Fruit fly (Drosophila melanogaster) whole organism, embryonic: ENCODE measurements around the gene Rbp.

Source experiments
- Abd-B ChIP-seq: fragments of 200-800 bp; sonication (Bioruptor generic); optimal IDR thresholded peaks from 2 replicates; lab custom pipeline; 2018; ENCODE audit warnings: missing biosample characterization, mild to moderate bottlenecking, missing genetic modification characterization, moderate library complexity
- Asciz ChIP-seq: fragments of 200-800 bp; sonication (Bioruptor generic); optimal IDR thresholded peaks from 2 replicates; lab custom pipeline; 2017; ENCODE audit warnings: missing biosample characterization, mild to moderate bottlenecking, missing genetic modification characterization, missing genetic modification reagents
- Atf-2 ChIP-seq: fragments of 200-800 bp; sonication (Bioruptor generic); optimal IDR thresholded peaks from 2 replicates; lab custom pipeline; 2016; ENCODE audit warnings: missing biosample characterization, missing genetic modification characterization
- BEAF-32 ChIP-seq: fragments of 200-800 bp; sonication (Bioruptor generic); optimal IDR thresholded peaks from 3 replicates; lab custom pipeline; 2017; ENCODE audit warnings: missing biosample characterization, missing genetic modification characterization, mild to moderate bottlenecking, moderate library complexity, missing genetic modification reagents
- CG10543 ChIP-seq: fragments of 200-800 bp; sonication (Bioruptor generic); optimal IDR thresholded peaks from 3 replicates; lab custom pipeline; 2017; ENCODE audit warnings: missing biosample characterization, mild to moderate bottlenecking, missing genetic modification characterization, moderate library complexity
- CG1233 ChIP-seq: fragments of 200-800 bp; sonication (Bioruptor generic); optimal IDR thresholded peaks from 4 replicates; lab custom pipeline; 2018; ENCODE audit warnings: missing biosample characterization, mild to moderate bottlenecking, missing genetic modification characterization
- CG12391 ChIP-seq: fragments of 200-800 bp; sonication (Bioruptor generic); optimal IDR thresholded peaks from 3 replicates; lab custom pipeline; 2018; ENCODE audit warnings: missing biosample characterization, mild to moderate bottlenecking, missing genetic modification characterization, moderate library complexity
- CG12769 ChIP-seq: fragments of 200-800 bp; sonication (Bioruptor generic); optimal IDR thresholded peaks from 2 replicates; lab custom pipeline; 2019; ENCODE audit warnings: missing biosample characterization, mild to moderate bottlenecking, missing genetic modification characterization, moderate library complexity
- CG14710 ChIP-seq: fragments of 200-800 bp; sonication (Bioruptor generic); optimal IDR thresholded peaks from 3 replicates; lab custom pipeline; 2019; ENCODE audit warnings: missing biosample characterization, mild to moderate bottlenecking, missing genetic modification characterization, moderate library complexity
- CG16779 ChIP-seq: fragments of 200-800 bp; sonication (Bioruptor generic); IDR thresholded peaks from 2 replicates; pipeline ENCODE4 v1.3.6; 2022; ENCODE audit warnings: missing biosample characterization, missing genetic modification characterization
- CG18011 ChIP-seq: fragments of 200-800 bp; sonication (Bioruptor generic); optimal IDR thresholded peaks from 2 replicates; lab custom pipeline; 2017; ENCODE audit warnings: missing biosample characterization, missing genetic modification characterization, mild to moderate bottlenecking, moderate library complexity, missing genotype
- CG18476 ChIP-seq: fragments of 200-800 bp; sonication (Bioruptor generic); optimal IDR thresholded peaks from 2 replicates; lab custom pipeline; 2016; ENCODE audit warnings: missing biosample characterization, mild to moderate bottlenecking, missing genetic modification characterization
- CG2116 ChIP-seq: fragments of 200-800 bp; sonication (Bioruptor generic); optimal IDR thresholded peaks from 3 replicates; lab custom pipeline; 2018; ENCODE audit warnings: missing biosample characterization, mild to moderate bottlenecking, missing genetic modification characterization
- CG2129 ChIP-seq: fragments of 200-800 bp; sonication (Bioruptor generic); IDR thresholded peaks from 2 replicates; pipeline ENCODE4 v1.3.6; 2022; ENCODE audit warnings: missing biosample characterization, missing genetic modification characterization; ENCODE audit not compliant: partially characterized antibody
- CG30403 ChIP-seq: fragments of 200-800 bp; sonication (Bioruptor generic); optimal IDR thresholded peaks from 3 replicates; lab custom pipeline; 2016; ENCODE audit warnings: missing biosample characterization, missing genetic modification characterization
- CG32772 ChIP-seq: fragments of 200-800 bp; sonication (Bioruptor generic); IDR thresholded peaks from 2 replicates; pipeline ENCODE4 v1.3.6; 2022; ENCODE audit warnings: missing biosample characterization, missing genetic modification characterization
- CG33213 ChIP-seq: fragments of 200-800 bp; sonication (Bioruptor generic); optimal IDR thresholded peaks from 3 replicates; lab custom pipeline; 2016; ENCODE audit warnings: missing biosample characterization, missing genetic modification characterization
- CG43689 ChIP-seq: fragments of 200-800 bp; sonication (Bioruptor generic); IDR thresholded peaks from 2 replicates; pipeline ENCODE4 v1.3.6; 2022; ENCODE audit warnings: missing biosample characterization, missing genetic modification characterization
- CG6272 ChIP-seq: fragments of 200-800 bp; sonication (Bioruptor generic); IDR thresholded peaks from 2 replicates; pipeline ENCODE4 v1.3.6; 2022; ENCODE audit warnings: missing biosample characterization, missing genetic modification characterization
- CG6654 ChIP-seq: fragments of 200-800 bp; sonication (Bioruptor generic); optimal IDR thresholded peaks from 2 replicates; lab custom pipeline; 2017; ENCODE audit warnings: missing biosample characterization, mild to moderate bottlenecking, missing genetic modification characterization
- CG8944 ChIP-seq: fragments of 200-800 bp; sonication (Bioruptor generic); optimal IDR thresholded peaks from 3 replicates; lab custom pipeline; 2016; ENCODE audit warnings: missing biosample characterization, missing genetic modification characterization
- E2f2 ChIP-seq: fragments of 200-800 bp; sonication (Bioruptor generic); IDR thresholded peaks from 2 replicates; pipeline ENCODE4 v1.3.6; 2022; ENCODE audit warnings: missing biosample characterization, missing genetic modification characterization
- Ets65A ChIP-seq: fragments of 200-800 bp; sonication (Bioruptor generic); peaks from one replicate; lab custom pipeline; 2016; ENCODE audit warnings: missing biosample characterization, missing genetic modification characterization
- HLHmδ ChIP-seq: fragments of 200-800 bp; sonication (Bioruptor generic); optimal IDR thresholded peaks from 2 replicates; lab custom pipeline; 2018; ENCODE audit warnings: missing biosample characterization, mild to moderate bottlenecking, missing genetic modification characterization, moderate library complexity
- Hmx ChIP-seq: fragments of 200-800 bp; sonication (Bioruptor generic); optimal IDR thresholded peaks from 2 replicates; lab custom pipeline; 2016; ENCODE audit warnings: missing biosample characterization, missing genetic modification characterization
- NfI ChIP-seq: fragments of 200-800 bp; sonication (Bioruptor generic); optimal IDR thresholded peaks from 3 replicates; lab custom pipeline; 2018; ENCODE audit warnings: missing biosample characterization, mild to moderate bottlenecking, missing genetic modification characterization, moderate library complexity
- Side ChIP-seq: fragments of 200-800 bp; sonication (Bioruptor generic); optimal IDR thresholded peaks from 2 replicates; lab custom pipeline; 2016; ENCODE audit warnings: missing biosample characterization, missing genetic modification characterization
- Sry-δ ChIP-seq: fragments of 200-800 bp; sonication (Bioruptor generic); optimal IDR thresholded peaks from 2 replicates; lab custom pipeline; 2016; ENCODE audit warnings: missing biosample characterization, missing genetic modification characterization
- Trl ChIP-seq, 3 experiments: fragments of >200 bp in 2 of 3; fragments of 200-800 bp in 1 of 3; sonication (Bioruptor generic) in 1 of 3; optimal IDR thresholded peaks; 2 replicates in 1 of 3; 3 replicates in 2 of 3; lab custom pipeline; 2016 to 2017; ENCODE audit warnings: missing biosample characterization in 1 of 3, missing genetic modification characterization in 1 of 3
- ab ChIP-seq: fragments of 200-800 bp; sonication (Bioruptor generic); optimal IDR thresholded peaks from 2 replicates; lab custom pipeline; 2016; ENCODE audit warnings: missing biosample characterization, missing genetic modification characterization
- cad ChIP-seq: fragments of >200 bp; optimal IDR thresholded peaks from 2 replicates; lab custom pipeline; 2017; ENCODE audit warnings: missing biosample characterization, missing genetic modification characterization
- caup ChIP-seq: fragments of 200-800 bp; sonication (Bioruptor generic); optimal IDR thresholded peaks from 3 replicates; lab custom pipeline; 2017; ENCODE audit warnings: missing biosample characterization, mild to moderate bottlenecking, missing genetic modification characterization, moderate library complexity; ENCODE audit not compliant: severe bottlenecking
- chn ChIP-seq: fragments of 200-800 bp; sonication (Bioruptor generic); optimal IDR thresholded peaks from 2 replicates; lab custom pipeline; 2016; ENCODE audit warnings: missing biosample characterization, missing genetic modification characterization
- dan ChIP-seq: fragments of 200-800 bp; sonication (Bioruptor generic); IDR thresholded peaks from 2 replicates; pipeline ENCODE4 v1.3.6; 2022; ENCODE audit warnings: missing biosample characterization, missing genetic modification characterization
- danr ChIP-seq: fragments of 200-800 bp; sonication (Bioruptor generic); IDR thresholded peaks from 2 replicates; pipeline ENCODE4 v1.3.6; 2022; ENCODE audit warnings: missing biosample characterization, missing genetic modification characterization
- ems ChIP-seq: fragments of 200-800 bp; sonication (Bioruptor generic); optimal IDR thresholded peaks from 3 replicates; lab custom pipeline; 2016; ENCODE audit warnings: missing biosample characterization, missing genetic modification characterization
- eve ChIP-seq, 2 experiments: fragments of >200 bp; optimal IDR thresholded peaks; 2 replicates each; lab custom pipeline; 2017; ENCODE audit warnings: missing biosample characterization in 2 of 2, missing genetic modification characterization in 2 of 2
- fru ChIP-seq: fragments of >200 bp; optimal IDR thresholded peaks from 2 replicates; lab custom pipeline; 2017
- gcm ChIP-seq: fragments of 200-800 bp; sonication (Bioruptor generic); optimal IDR thresholded peaks from 2 replicates; lab custom pipeline; 2019; ENCODE audit warnings: missing biosample characterization, mild to moderate bottlenecking, missing genetic modification characterization, moderate library complexity
- ham ChIP-seq: fragments of 200-800 bp; sonication (Bioruptor generic); IDR thresholded peaks from 2 replicates; pipeline ENCODE4 v1.3.6; 2022; ENCODE audit warnings: missing biosample characterization, missing genetic modification characterization
- her ChIP-seq: fragments of 200-800 bp; sonication (Bioruptor generic); optimal IDR thresholded peaks from 2 replicates; lab custom pipeline; 2016; ENCODE audit warnings: missing biosample characterization, missing genetic modification characterization
- hkb ChIP-seq, 2 experiments: fragments of 200-800 bp in 1 of 2; fragments of >200 bp in 1 of 2; sonication (Bioruptor generic) in 1 of 2; IDR thresholded peaks in 1 of 2; optimal IDR thresholded peaks in 1 of 2; 2 replicates each; pipeline versions ENCODE4 v1.3.6 to Lab custom; 2017 to 2022; ENCODE audit warnings: missing biosample characterization in 1 of 2, missing genetic modification characterization in 1 of 2
- ind ChIP-seq: fragments of 200-800 bp; sonication (Bioruptor generic); optimal IDR thresholded peaks from 3 replicates; lab custom pipeline; 2016; ENCODE audit warnings: missing biosample characterization, missing genetic modification characterization
- kah ChIP-seq: fragments of 200-800 bp; sonication (Bioruptor generic); optimal IDR thresholded peaks from 2 replicates; lab custom pipeline; 2018; ENCODE audit warnings: missing biosample characterization, mild to moderate bottlenecking, missing genetic modification characterization
- ken ChIP-seq: fragments of 200-800 bp; sonication (Bioruptor generic); IDR thresholded peaks from 3 replicates; pipeline ENCODE4 v1.3.6; 2022; ENCODE audit warnings: missing biosample characterization, missing genetic modification characterization
- kni ChIP-seq: fragments of 200-800 bp; sonication (Bioruptor generic); optimal IDR thresholded peaks from 3 replicates; lab custom pipeline; 2017; ENCODE audit warnings: mild to moderate bottlenecking, missing biosample characterization, missing genetic modification reagents, missing genetic modification characterization
- lab ChIP-seq: fragments of 200-800 bp; sonication (Bioruptor generic); optimal IDR thresholded peaks from 3 replicates; lab custom pipeline; 2017; ENCODE audit warnings: missing biosample characterization, missing genetic modification characterization, mild to moderate bottlenecking, moderate library complexity, missing genetic modification reagents
- lmd ChIP-seq: fragments of 200-800 bp; sonication (Bioruptor generic); IDR thresholded peaks from 2 replicates; pipeline ENCODE4 v1.3.6; 2022; ENCODE audit warnings: missing biosample characterization, missing genetic modification characterization
- mam ChIP-seq: fragments of 200-800 bp; sonication (Bioruptor generic); optimal IDR thresholded peaks from 3 replicates; lab custom pipeline; 2016; ENCODE audit warnings: missing biosample characterization, missing genetic modification characterization
- mirr ChIP-seq: fragments of 200-800 bp; sonication (Bioruptor generic); optimal IDR thresholded peaks from 3 replicates; lab custom pipeline; 2018; ENCODE audit warnings: missing biosample characterization, mild to moderate bottlenecking, missing genetic modification characterization
- p53 ChIP-seq: fragments of 200-800 bp; sonication (Bioruptor generic); optimal IDR thresholded peaks from 2 replicates; lab custom pipeline; 2016; ENCODE audit warnings: missing biosample characterization, missing genetic modification characterization
- stc ChIP-seq: fragments of 200-800 bp; sonication (Bioruptor generic); IDR thresholded peaks from 2 replicates; pipeline ENCODE4 v1.3.6; 2022; ENCODE audit warnings: missing biosample characterization, missing genetic modification characterization

The Rbp gene

DNA sequence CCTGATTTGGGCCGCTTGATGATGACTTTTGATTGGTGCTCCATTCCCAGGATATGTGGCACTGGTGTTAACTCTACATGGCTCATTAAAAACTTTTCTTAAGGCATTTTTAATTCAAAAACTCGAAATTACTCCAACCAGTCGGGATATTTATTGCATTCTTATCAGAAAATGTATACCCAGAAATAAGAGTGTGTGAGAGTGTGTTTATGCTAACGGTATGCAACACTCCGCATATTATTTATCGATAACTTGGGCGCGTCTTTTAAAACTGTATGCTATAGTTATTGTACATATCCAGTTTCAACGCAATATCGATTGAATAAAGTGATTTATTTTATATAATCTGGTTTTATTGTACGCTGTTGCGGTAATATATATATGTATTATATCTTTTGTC, 7.0 kb upstream of the Rbp start, which contains the start of gene CG34404 (continued):
- TF ChIP-seq ken (GFP tag; lab: Robert Waterston, UW) (0 out of 3 replicates have a peak, but pooled peaks have one; percentile 25), Asciz (GFP tag; lab: Kevin White, UChicago) (no peak), her (GFP tag; lab: Kevin White, UChicago) (peak; percentile 4), mirr (GFP tag; lab: Kevin White, UChicago) (no peak), fru (lab: Kevin White, UChicago) (no peak), kah (no peak), CG2116 (peak; percentile 41), eve (GFP tag; optimal IDR thresholded peaks at IDR 0.05; lab: Kevin White, UChicago) (no peak), CG16779 (no peak), stc (GFP tag; lab: Robert Waterston, UW) (no peak), ab (GFP tag; lab: Kevin White, UChicago) (no peak), ind (GFP tag; lab: Kevin White, UChicago) (no peak), caup (no peak), Side (GFP tag; lab: Kevin White, UChicago) (peak; percentile 19), CG30403 (GFP tag; lab: Kevin White, UChicago) (no peak), CG1233 (no peak), Sry-δ (peak; percentile 31), Atf-2 (GFP tag; lab: Kevin White, UChicago) (no peak), CG10543 (GFP tag; lab: Kevin White, UChicago) (no peak), NfI (GFP tag; lab: Kevin White, UChicago) (no peak), Hmx (GFP tag; lab: Kevin White, UChicago) (no peak), CG6272 (GFP tag; lab: Robert Waterston, UW) (no peak), p53 (no peak), chn (GFP tag; lab: Kevin White, UChicago) (no peak), CG6654 (GFP tag; lab: Kevin White, UChicago) (no peak), lmd (GFP tag; lab: Robert Waterston, UW) (no peak), CG32772 (no peak), Trl (optimal IDR thresholded peaks at IDR 0.05; lab: Kevin White, UChicago) (no peak), Trl (GFP tag; optimal IDR thresholded peaks at IDR 0.05; lab: Kevin White, UChicago) (no peak), kni (GFP tag; lab: Kevin White, UChicago) (no peak), CG12769 (tag; lab: Kevin White, UChicago) (no peak), CG18476 (GFP tag; lab: Kevin White, UChicago) (no peak), ems (GFP tag; lab: Kevin White, UChicago) (no peak), E2f2 (GFP tag; lab: Robert Waterston, UW) (peak; percentile 89), hkb (optimal IDR thresholded peaks at IDR 0.05; lab: Kevin White, UChicago) (no peak), hkb (GFP tag; IDR thresholded peaks at IDR 0.05; lab: Robert Waterston, UW) (no peak), mam (GFP tag; lab: Kevin White, UChicago) (no peak), cad (GFP tag; lab: Kevin White, UChicago) (no peak), lab (GFP tag; lab: Kevin White, UChicago) (no peak), HLHmδ (GFP tag; lab: Kevin White, UChicago) (no peak), BEAF-32 (GFP tag; lab: Kevin White, UChicago) (peak; percentile 38), Ets65A (no peak), CG33213 (no peak), CG8944 (GFP tag; lab: Kevin White, UChicago) (no peak), CG12391 (tag; lab: Kevin White, UChicago) (no peak), Abd-B (GFP tag; lab: Kevin White, UChicago) (no peak), gcm (GFP tag; lab: Kevin White, UChicago) (no peak), CG43689 (no peak), ham (GFP tag; lab: Robert Waterston, UW) (no peak), dan (GFP tag; lab: Robert Waterston, UW) (no peak), CG18011 (GFP tag; lab: Kevin White, UChicago) (no peak), CG14710 (tag; lab: Kevin White, UChicago) (peak; percentile 42), danr (GFP tag; lab: Robert Waterston, UW) (no peak), CG2129 (GFP tag; lab: Robert Waterston, UW) (no peak)
